Worm (Caenorhabditis elegans): ENCODE results near the gene F02C12.1.
"Not testable (repeated sequence)": the region's sequence is repeated elsewhere in the genome, so short reads cannot be mapped to it uniquely, and the experiment has no call there.

Gene F02C12.1

DNA sequence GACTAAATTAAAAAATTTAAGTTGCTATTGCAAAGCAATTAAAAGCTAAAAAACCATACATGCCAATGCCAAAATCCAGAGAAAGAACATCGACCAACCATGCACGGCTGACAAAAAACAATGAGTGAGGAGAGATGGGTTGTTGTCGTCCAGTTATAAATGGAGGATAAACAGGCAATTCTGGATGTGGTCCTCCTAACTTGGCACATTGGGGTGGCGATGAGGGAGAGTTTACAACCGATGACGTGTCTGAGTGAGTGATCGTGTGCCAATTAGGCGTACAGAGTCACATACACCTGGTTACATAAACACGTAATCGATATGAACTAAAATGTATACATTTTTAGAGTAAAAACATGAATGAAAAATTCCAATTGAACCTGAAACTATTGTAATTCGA is 29.5 kb downstream of the F02C12.1 start, which contains the start of gene C29F7.10:
Gene C29F7.10 (minus strand): TSS at position 101 of the 400 bp plus-strand sequence.
- TF ChIP-seq cnd-1, nhr-76, M03D4.4 (tag; optimal IDR thresholded peaks at IDR 0.05): not testable (repeated sequence)

DNA sequence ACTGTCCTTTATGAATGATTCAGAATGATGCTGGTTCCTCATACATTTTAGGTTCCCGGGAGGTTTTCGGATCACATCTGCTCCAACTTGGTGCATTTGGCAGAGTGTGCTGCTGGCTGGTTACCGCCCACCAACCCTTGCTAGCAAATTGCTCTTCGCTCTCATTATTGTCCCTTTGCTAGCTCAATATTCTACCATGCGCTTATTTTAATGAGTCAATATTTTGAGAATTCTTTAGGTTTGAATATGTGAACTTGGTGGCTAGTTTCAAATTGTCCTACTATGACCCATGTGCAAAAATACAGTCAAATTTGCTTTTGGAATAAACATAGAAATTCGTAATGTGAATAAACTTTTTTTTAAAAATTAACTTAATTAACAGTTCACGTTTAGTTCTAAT is 33.2 kb downstream of the F02C12.1 start:
- no peak for TF ChIP-seq elt-3 (tag; optimal IDR thresholded peaks at IDR 0.05)
- no peak for TF ChIP-seq ham-2 (GFP tag; optimal IDR thresholded peaks at IDR 0.05)
- no peak for TF ChIP-seq elt-1 (tag; optimal IDR thresholded peaks at IDR 0.05; ENCODE audit: borderline replicate concordance, insufficient read depth)
- no peak for TF ChIP-seq drap-1 (GFP tag; optimal IDR thresholded peaks at IDR 0.05)
- TF ChIP-seq ceh-39 (tag; optimal IDR thresholded peaks at IDR 0.05), result no peak
- TF ChIP-seq mab-5 (tag; optimal IDR thresholded peaks at IDR 0.05), result no peak
- no peak for TF ChIP-seq ces-1 (GFP tag; optimal IDR thresholded peaks at IDR 0.05)
- no peak for TF ChIP-seq ceh-43 (GFP tag; optimal IDR thresholded peaks at IDR 0.05)
- no peak for TF ChIP-seq pha-4 (tag; optimal IDR thresholded peaks at IDR 0.05)
- no peak for TF ChIP-seq unc-120 (tag; optimal IDR thresholded peaks at IDR 0.05; ENCODE audit: poor library complexity, severe bottlenecking)
- TF ChIP-seq flh-1 (GFP tag; optimal IDR thresholded peaks at IDR 0.05), result no peak
- no peak for TF ChIP-seq nhr-2 (tag; optimal IDR thresholded peaks at IDR 0.05)
- TF ChIP-seq M03D4.4 (tag; optimal IDR thresholded peaks at IDR 0.05), result no peak
- no peak for TF ChIP-seq ceh-83 (GFP tag; optimal IDR thresholded peaks at IDR 0.05)

DNA sequence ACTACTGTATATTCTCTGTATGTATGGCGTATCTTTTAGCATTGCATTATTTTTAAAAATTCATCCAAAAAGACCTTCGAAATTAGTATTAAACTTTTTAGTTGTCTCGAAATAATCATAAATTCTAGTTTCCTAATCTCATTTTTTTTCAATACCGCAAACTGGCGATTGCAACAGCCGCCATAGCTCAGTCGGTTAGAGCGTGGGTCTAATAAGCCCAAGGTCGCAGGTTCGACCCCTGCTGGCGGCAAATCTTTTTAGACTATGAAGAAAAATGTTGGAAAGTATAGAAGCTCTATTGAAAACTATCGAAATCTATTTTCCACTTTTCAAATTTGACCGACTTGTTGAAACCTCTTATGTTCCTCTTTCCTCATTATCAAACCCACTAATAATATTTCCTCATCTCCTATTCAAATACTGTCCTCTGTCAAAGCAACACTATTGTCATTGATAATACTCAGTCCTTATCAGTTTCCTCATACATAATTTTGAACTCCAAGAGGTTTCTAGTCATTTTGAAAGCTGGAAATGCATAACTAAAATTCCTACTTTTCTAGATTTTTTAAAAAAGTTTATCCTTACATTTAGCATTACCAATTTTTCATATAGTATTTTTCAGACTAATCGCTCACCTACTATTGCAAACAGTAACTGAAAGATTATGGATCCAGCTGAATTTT is 34.0 kb downstream of the F02C12.1 start, which contains the start of gene jmjd-3.3:
Gene jmjd-3.3 (plus strand): TSS at position 633 of the 683 bp plus-strand sequence.
- TF ChIP-seq ces-1 (GFP tag; optimal IDR thresholded peaks at IDR 0.05) (no peak), nhr-76 (tag; optimal IDR thresholded peaks at IDR 0.05) (no peak), tbx-8 (GFP tag; optimal IDR thresholded peaks at IDR 0.05) (no peak), snpc-4 (tag; optimal IDR thresholded peaks at IDR 0.05) (no peak), elt-3 (tag; optimal IDR thresholded peaks at IDR 0.05) (no peak), unc-120 (tag; optimal IDR thresholded peaks at IDR 0.05; ENCODE audit: poor library complexity, severe bottlenecking) (no peak), unc-62 (GFP tag; optimal IDR thresholded peaks at IDR 0.05) (no peak), nhr-28 (tag; optimal IDR thresholded peaks at IDR 0.05) (no peak), ceh-43 (GFP tag; optimal IDR thresholded peaks at IDR 0.05) (no peak), mab-5 (tag; optimal IDR thresholded peaks at IDR 0.05) (no peak), ham-2 (GFP tag; optimal IDR thresholded peaks at IDR 0.05) (no peak), lin-32 (GFP tag; optimal IDR thresholded peaks at IDR 0.05) (no peak), hlh-1 (tag; optimal IDR thresholded peaks at IDR 0.05) (no peak)

DNA sequence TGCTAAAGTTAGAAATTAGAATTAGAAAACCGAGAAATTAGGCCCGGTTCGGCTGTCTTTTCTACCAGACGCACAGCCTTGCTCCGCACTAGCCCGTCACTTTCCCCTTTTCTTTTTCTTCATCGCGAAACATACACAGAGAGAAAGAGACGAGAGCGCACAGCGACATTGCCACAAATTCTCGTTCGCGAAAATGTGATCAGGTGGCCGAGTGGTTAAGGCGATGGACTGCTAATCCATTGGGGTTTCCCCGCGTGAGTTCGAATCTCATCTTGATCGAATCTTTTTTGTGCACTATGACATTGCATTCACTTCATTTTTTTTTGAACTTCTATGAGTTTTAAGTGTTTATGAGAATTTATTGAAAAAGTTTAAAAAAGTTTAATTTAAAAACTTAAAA is 40.6 kb downstream of the F02C12.1 start:
- TF ChIP-seq lin-32 (GFP tag; optimal IDR thresholded peaks at IDR 0.05) (no peak), ceh-83 (GFP tag; optimal IDR thresholded peaks at IDR 0.05) (peak; percentile 21), unc-39 (tag; optimal IDR thresholded peaks at IDR 0.05) (no peak), snpc-4 (tag; optimal IDR thresholded peaks at IDR 0.05) (no peak), mls-2 (tag; optimal IDR thresholded peaks at IDR 0.05) (no peak), mep-1 (tag; optimal IDR thresholded peaks at IDR 0.05) (peak; percentile 3), blmp-1 (tag; optimal IDR thresholded peaks at IDR 0.05) (no peak), drap-1 (GFP tag; optimal IDR thresholded peaks at IDR 0.05) (peak; percentile 46), nhr-12 (tag; optimal IDR thresholded peaks at IDR 0.05) (no peak), cnd-1 (tag; optimal IDR thresholded peaks at IDR 0.05) (peak; percentile 15), ces-1 (GFP tag; optimal IDR thresholded peaks at IDR 0.05) (peak; percentile 32), sptf-1 (tag; optimal IDR thresholded peaks at IDR 0.05) (peak; percentile 23)

DNA sequence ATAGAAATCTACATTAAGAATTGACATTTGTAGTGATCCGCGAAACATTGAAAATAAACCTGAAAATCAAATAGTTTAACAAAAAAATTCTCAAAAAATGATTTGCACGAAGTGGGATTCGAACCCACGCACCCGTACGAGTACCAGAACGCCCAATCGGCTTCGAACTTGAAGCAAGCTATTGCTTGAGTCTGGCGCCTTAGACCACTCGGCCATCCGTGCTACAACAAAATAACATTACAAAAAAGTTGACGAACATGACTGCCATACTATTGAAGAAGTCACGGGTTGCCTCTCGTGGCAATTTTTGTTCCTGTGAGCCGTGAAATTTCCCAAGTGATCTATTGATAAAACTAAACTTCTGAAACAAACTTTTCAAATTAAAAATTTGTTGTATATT is 41.4 kb downstream of the F02C12.1 start:
- TF ChIP-seq drap-1 (GFP tag; optimal IDR thresholded peaks at IDR 0.05), result no peak
- TF ChIP-seq elt-3 (tag; optimal IDR thresholded peaks at IDR 0.05), result no peak
- no peak for TF ChIP-seq lin-13 (tag; optimal IDR thresholded peaks at IDR 0.05)
- TF ChIP-seq snpc-4 (tag; optimal IDR thresholded peaks at IDR 0.05), result no peak
- TF ChIP-seq tbx-8 (GFP tag; optimal IDR thresholded peaks at IDR 0.05), result no peak
- no peak for TF ChIP-seq lin-32 (GFP tag; optimal IDR thresholded peaks at IDR 0.05)
- TF ChIP-seq nhr-28 (tag; optimal IDR thresholded peaks at IDR 0.05), result no peak
